Fruit fly (Drosophila melanogaster): ENCODE data around the gene Dref.
A peak's percentile ranks its signal among the peaks of the same experiment; 100 is the strongest.

Dref gene

DNA sequence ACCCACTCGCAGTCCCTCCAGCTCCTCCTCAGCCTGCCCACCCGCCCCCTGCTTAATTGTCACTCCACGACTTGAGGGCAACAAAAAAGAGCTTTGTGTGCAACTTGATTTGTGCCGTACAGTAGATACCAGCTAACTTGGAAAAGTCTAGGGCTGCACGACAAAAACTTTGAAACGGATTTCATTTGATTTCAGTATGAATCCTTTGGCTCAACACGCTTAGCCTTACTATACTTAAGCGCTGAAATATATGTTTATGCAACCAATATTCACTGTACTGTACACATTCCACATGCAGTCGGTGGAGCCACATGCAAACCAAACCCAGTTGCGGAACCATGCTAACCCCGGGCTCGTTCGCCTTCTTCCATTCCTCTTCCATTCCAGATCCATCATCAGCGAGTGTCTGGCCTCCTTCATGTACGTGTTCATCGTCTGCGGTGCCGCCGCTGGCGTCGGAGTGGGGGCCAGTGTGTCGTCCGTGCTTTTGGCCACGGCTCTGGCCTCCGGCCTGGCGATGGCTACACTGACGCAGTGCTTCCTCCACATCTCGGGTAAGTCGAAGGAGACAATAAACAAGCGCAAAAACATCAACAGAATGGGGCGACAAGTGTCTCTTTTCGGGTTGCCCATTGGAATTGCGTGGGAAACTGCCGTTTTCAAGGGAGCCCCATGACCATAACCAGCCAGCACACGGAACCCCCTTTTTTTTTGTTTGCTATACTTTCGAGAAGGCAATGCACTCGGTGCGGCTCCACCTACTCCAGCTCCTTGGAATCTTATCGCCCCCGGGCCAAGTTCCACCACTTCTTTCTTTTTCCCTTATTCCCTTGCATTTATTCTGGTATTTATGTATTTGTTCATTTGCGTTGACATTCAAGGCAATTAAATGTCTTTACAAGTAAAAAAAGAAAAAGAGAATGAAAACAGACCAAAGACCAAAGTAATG is 19.6 kb upstream of the Dref start (continued):
- TF ChIP-seq dan (GFP tag; IDR thresholded peaks at IDR 0.05), result no peak
- no peak for TF ChIP-seq Adf1 (GFP tag; IDR thresholded peaks at IDR 0.05)
- TF ChIP-seq sens-2 (GFP tag; IDR thresholded peaks at IDR 0.05), result no peak
- no peak for TF ChIP-seq CG10147 (GFP tag; optimal IDR thresholded peaks at IDR 0.05)
- no peak for TF ChIP-seq bigmax (GFP tag; optimal IDR thresholded peaks at IDR 0.05)
- no peak for TF ChIP-seq Opbp (GFP tag; IDR thresholded peaks at IDR 0.05; ENCODE audit: partially characterized antibody)
- no peak for TF ChIP-seq CoRest (tag; optimal IDR thresholded peaks at IDR 0.05)
- no peak for TF ChIP-seq Dip2 (GFP tag; IDR thresholded peaks at IDR 0.05)
- TF ChIP-seq sqz (GFP tag; optimal IDR thresholded peaks at IDR 0.05), result no peak
- 0 out of 2 replicates have a peak, but pooled peaks have one; percentile 21 for TF ChIP-seq danr (GFP tag; IDR thresholded peaks at IDR 0.05)
- peak; percentile 37; the same call in 1 of the 3 replicates for TF ChIP-seq Mrtf (GFP tag; IDR thresholded peaks at IDR 0.05)
- TF ChIP-seq CG10543 (GFP tag; optimal IDR thresholded peaks at IDR 0.05), result no peak
- TF ChIP-seq dmrt11E (tag; optimal IDR thresholded peaks at IDR 0.05), result peak; percentile 32
- TF ChIP-seq toy (GFP tag; IDR thresholded peaks at IDR 0.05), result no peak
- peak; percentile 67 for TF ChIP-seq Rx (GFP tag; IDR thresholded peaks at IDR 0.05)
- TF ChIP-seq CG12071 (GFP tag; optimal IDR thresholded peaks at IDR 0.05), result peak; percentile 41
- TF ChIP-seq tup (GFP tag; optimal IDR thresholded peaks at IDR 0.05), result no peak

dm6 chr2L:9984078-9984772 is 17.2 kb upstream of the Dref start, which contains the start of gene bib:
bib (plus strand) TSS chr2L:9984645.
- TF ChIP-seq Ravus (GFP tag; IDR thresholded peaks at IDR 0.05) (peak; percentile 34), bsh (GFP tag; optimal IDR thresholded peaks at IDR 0.05) (peak; percentile 70 to 89), br (optimal IDR thresholded peaks at IDR 0.05) (no peak), fd3F (GFP tag; optimal IDR thresholded peaks at IDR 0.05) (peak; percentile 52), CG3065 (GFP tag; optimal IDR thresholded peaks at IDR 0.05) (peak; percentile 51), scrt (GFP tag; optimal IDR thresholded peaks at IDR 0.05) (peak; percentile 94), Bgb (GFP tag; IDR thresholded peaks at IDR 0.05; ENCODE audit: partially characterized antibody) (no peak), D19A (tag; optimal IDR thresholded peaks at IDR 0.05) (peak; percentile 87), CG4424 (GFP tag; optimal IDR thresholded peaks at IDR 0.05) (peak; percentile 90), CG10565 (GFP tag; optimal IDR thresholded peaks at IDR 0.05) (peak; percentile 34), so (GFP tag; IDR thresholded peaks at IDR 0.05) (peak; percentile 62; the same call in 1 of the 3 replicates), Rx (GFP tag; IDR thresholded peaks at IDR 0.05) (no peak), CG6254 (GFP tag; optimal IDR thresholded peaks at IDR 0.05) (peak; percentile 85), CG6765 (GFP tag; optimal IDR thresholded peaks at IDR 0.05) (peak; percentile 47), CG7839 (tag; optimal IDR thresholded peaks at IDR 0.05) (peak; percentile 91), CG11398 (GFP tag; optimal IDR thresholded peaks at IDR 0.05) (no peak), CG42726 (GFP tag; IDR thresholded peaks at IDR 0.05; ENCODE audit: partially characterized antibody) (peak; percentile 32; the same call in 1 of the 2 replicates), CG12236 (GFP tag; optimal IDR thresholded peaks at IDR 0.05) (no peak), ttk (GFP tag; IDR thresholded peaks at IDR 0.05) (peak; percentile 62; the same call in 1 of the 2 replicates), Vsx1 (GFP tag; optimal IDR thresholded peaks at IDR 0.05) (peak; percentile 73), CG2199 (GFP tag; IDR thresholded peaks at IDR 0.05) (0 out of 3 replicates have a peak, but pooled peaks have one; percentile 29), CG15479 (GFP tag; optimal IDR thresholded peaks at IDR 0.05) (peak; percentile 80), CG11696 (GFP tag; IDR thresholded peaks at IDR 0.05) (no peak), CG33557 (GFP tag; optimal IDR thresholded peaks at IDR 0.05) (peak; percentile 88), ara (GFP tag; IDR thresholded peaks at IDR 0.05) (peak; percentile 63), dpn (GFP tag; optimal IDR thresholded peaks at IDR 0.05) (peak; percentile 1 to 82), CG9817 (tag; optimal IDR thresholded peaks at IDR 0.05) (peak; percentile 48), CG14860 (GFP tag; IDR thresholded peaks at IDR 0.05; ENCODE audit: partially characterized antibody) (no peak), Fer3 (tag; optimal IDR thresholded peaks at IDR 0.05) (peak; percentile 54), CG9437 (GFP tag; optimal IDR thresholded peaks at IDR 0.05) (peak; percentile 80)

Measured in whole organism, embryonic.